Fruit fly (Drosophila melanogaster) whole organism, wandering third instar larva: ENCODE results near the gene CG32037.

ENCODE experiments used
- Abd-B ChIP-seq: fragments of >200 bp; optimal IDR thresholded peaks from 2 replicates; lab custom pipeline; 2017; ENCODE audit warnings: missing biosample characterization, missing genetic modification characterization
- CrebA ChIP-seq: fragments of 200-800 bp; sonication (Bioruptor generic); optimal IDR thresholded peaks from 2 replicates; lab custom pipeline; 2016; ENCODE audit warnings: missing biosample characterization, mild to moderate bottlenecking, missing genetic modification characterization, borderline replicate concordance
- GATAd ChIP-seq: sonication (Bioruptor generic); optimal IDR thresholded peaks from 2 replicates; lab custom pipeline; 2016; ENCODE audit warnings: missing biosample characterization, missing genetic modification characterization
- HLH106 ChIP-seq: fragments of 200-800 bp; optimal IDR thresholded peaks from 3 replicates; lab custom pipeline; 2019; ENCODE audit warnings: missing biosample characterization, mild to moderate bottlenecking, missing genetic modification characterization, moderate library complexity
- Hnf4 ChIP-seq: fragments of 200-800 bp; sonication (Bioruptor generic); optimal IDR thresholded peaks from 2 replicates; lab custom pipeline; 2016; ENCODE audit warnings: missing biosample characterization, mild to moderate bottlenecking, missing genetic modification characterization
- Hr83 ChIP-seq: fragments of 200-300 bp; sonication (Bioruptor generic); optimal IDR thresholded peaks from 2 replicates; lab custom pipeline; 2016; ENCODE audit warnings: missing biosample characterization, mild to moderate bottlenecking, missing genetic modification characterization, moderate library complexity; ENCODE audit not compliant: poor library complexity, severe bottlenecking
- Mio ChIP-seq: sonication (Bioruptor generic); optimal IDR thresholded peaks from 2 replicates; lab custom pipeline; 2016; ENCODE audit warnings: missing biosample characterization, missing genetic modification characterization
- Rel ChIP-seq, 2 experiments: fragments of 200-800 bp; sonication (Bioruptor generic) in 1 of 2; optimal IDR thresholded peaks; 2 replicates in 1 of 2; 3 replicates in 1 of 2; lab custom pipeline; 2016 to 2019; ENCODE audit warnings: mild to moderate bottlenecking in 2 of 2, missing biosample characterization in 2 of 2, missing genetic modification characterization in 2 of 2, moderate library complexity in 1 of 2
- Sp1 ChIP-seq: fragments of 200-800 bp; sonication (Bioruptor generic); optimal IDR thresholded peaks from 3 replicates; lab custom pipeline; 2019; ENCODE audit warnings: missing biosample characterization, mild to moderate bottlenecking, missing genetic modification characterization, moderate library complexity
- Vsx2 ChIP-seq: fragments of 200-300, 225-300 bp; sonication (Bioruptor generic); optimal IDR thresholded peaks from 2 replicates; lab custom pipeline; 2018; ENCODE audit warnings: missing biosample characterization, missing genetic modification characterization; ENCODE audit not compliant: partially characterized antibody
- br ChIP-seq: fragments of 200-800 bp; sonication (Bioruptor generic); optimal IDR thresholded peaks from 2 replicates; lab custom pipeline; 2016; ENCODE audit warnings: missing biosample characterization, missing genetic modification characterization
- brk ChIP-seq: fragments of 200-800 bp; sonication (Bioruptor generic); optimal IDR thresholded peaks from 2 replicates; lab custom pipeline; 2016; ENCODE audit warnings: missing biosample characterization, mild to moderate bottlenecking, missing genetic modification characterization
- dl ChIP-seq, 2 experiments: fragments of 175-275, 200-275 bp in 1 of 2; fragments of 200-275 bp in 1 of 2; sonication (Bioruptor generic); optimal IDR thresholded peaks; lab custom pipeline; 2018; ENCODE audit warnings: mild to moderate bottlenecking in 2 of 2, missing biosample characterization in 2 of 2, missing genetic modification characterization in 2 of 2, moderate library complexity in 2 of 2; ENCODE audit not compliant: partially characterized antibody in 2 of 2, insufficient read depth in 1 of 2
- ey ChIP-seq: fragments of 200-800 bp; sonication (Bioruptor generic); optimal IDR thresholded peaks from 2 replicates; lab custom pipeline; 2016; ENCODE audit warnings: missing biosample characterization, missing genetic modification characterization
- foxo ChIP-seq, 2 experiments: fragments of 200-800 bp; sonication (Bioruptor generic); optimal IDR thresholded peaks; 2 replicates in 1 of 2; 3 replicates in 1 of 2; lab custom pipeline; 2016 to 2017; ENCODE audit warnings: missing biosample characterization in 2 of 2, missing genetic modification characterization in 2 of 2
- fru ChIP-seq: fragments of 200-800 bp; sonication (Bioruptor generic); optimal IDR thresholded peaks from 3 replicates; lab custom pipeline; 2016; ENCODE audit warnings: missing biosample characterization, mild to moderate bottlenecking, missing genetic modification characterization
- h ChIP-seq: fragments of 200-800 bp; sonication (Bioruptor generic); optimal IDR thresholded peaks from 3 replicates; lab custom pipeline; 2016; ENCODE audit warnings: missing biosample characterization, mild to moderate bottlenecking, missing genetic modification characterization
- jim ChIP-seq: fragments of 175-275, 200-325 bp; sonication (Bioruptor generic); optimal IDR thresholded peaks from 2 replicates; lab custom pipeline; 2016; ENCODE audit warnings: missing biosample characterization, mild to moderate bottlenecking, missing genetic modification characterization
- lola ChIP-seq: fragments of >200 bp; optimal IDR thresholded peaks from 2 replicates; lab custom pipeline; 2017; ENCODE audit warnings: missing biosample characterization, missing genetic modification characterization
- sage ChIP-seq: fragments of 200-800 bp; sonication (Bioruptor generic); optimal IDR thresholded peaks from 2 replicates; lab custom pipeline; 2016; ENCODE audit warnings: missing biosample characterization, mild to moderate bottlenecking, missing genetic modification characterization
- sv ChIP-seq: fragments of 200-800 bp; sonication (Bioruptor generic); optimal IDR thresholded peaks from 3 replicates; lab custom pipeline; 2016; ENCODE audit warnings: missing biosample characterization, missing genetic modification characterization
- usp ChIP-seq: fragments of >200 bp; optimal IDR thresholded peaks from 2 replicates; lab custom pipeline; 2017; ENCODE audit warnings: missing biosample characterization, missing genetic modification characterization
- woc ChIP-seq: sonication (Bioruptor generic); optimal IDR thresholded peaks from 2 replicates; lab custom pipeline; 2016; ENCODE audit warnings: missing biosample characterization, mild to moderate bottlenecking, missing genetic modification characterization

The CG32037 gene

dm6 chr3L:9504530-9504929, 12.5 kb upstream of the CG32037 start:
- TF ChIP-seq Rel (GFP tag; optimal IDR thresholded peaks at IDR 0.05; lab: Kevin White, UChicago) (no peak), Rel (tag; optimal IDR thresholded peaks at IDR 0.05; lab: Kevin White, UChicago) (no peak), ey (GFP tag; lab: Kevin White, UChicago) (no peak), usp (GFP tag; lab: Kevin White, UChicago) (no peak)

DNA sequence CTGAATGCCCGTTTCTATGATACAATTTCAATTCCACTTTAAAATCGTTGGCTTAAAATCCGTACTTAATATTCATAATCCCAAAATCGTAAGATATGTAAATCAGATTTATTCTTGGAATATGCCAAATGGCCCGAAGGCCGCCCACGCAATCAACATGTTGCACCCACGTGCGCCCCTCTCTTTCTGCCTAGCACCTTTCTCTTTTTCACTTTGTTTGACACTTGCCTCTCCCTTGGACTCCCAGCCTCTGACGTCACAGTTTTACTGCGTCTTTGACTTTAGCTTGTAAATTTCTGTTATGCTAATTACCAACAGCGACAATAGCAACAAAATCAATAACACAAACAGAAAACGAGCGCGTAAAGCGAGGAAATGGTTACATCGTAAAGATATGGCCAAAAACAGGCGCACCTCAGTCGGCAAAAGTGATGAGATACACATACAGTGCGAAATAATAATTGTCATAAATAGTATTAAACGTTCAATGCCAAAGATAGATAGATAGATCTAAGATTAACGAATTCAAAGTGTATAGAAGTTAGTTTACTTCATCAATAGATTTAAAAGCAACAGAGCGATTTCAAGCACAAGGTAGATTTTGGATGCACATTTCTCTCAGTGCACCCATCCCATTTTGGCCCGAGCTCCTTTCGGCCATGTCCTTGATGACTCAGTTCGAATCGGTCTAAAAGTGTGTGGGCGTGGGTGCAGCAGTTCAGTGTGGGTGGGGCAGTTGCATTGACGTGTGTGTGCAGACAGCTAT, 11.7 kb upstream of the CG32037 start:
- TF ChIP-seq h (peak; percentile 52), Mio (GFP tag; lab: Kevin White, UChicago) (no peak), foxo (GFP tag; optimal IDR thresholded peaks at IDR 0.05; lab: Kevin White, UChicago) (peak in 1 of 2 experiments; percentile 10), fru (GFP tag; lab: Kevin White, UChicago) (peak; percentile 18)

- TF ChIP-seq brk (GFP tag; lab: Kevin White, UChicago) (no peak), Hr83 (GFP tag; lab: Kevin White, UChicago) (no peak), jim (no peak), woc (GFP tag; lab: Kevin White, UChicago) (no peak), Abd-B (GFP tag; lab: Kevin White, UChicago) (no peak), Hnf4 (GFP tag; lab: Kevin White, UChicago) (no peak), Mio (GFP tag; lab: Kevin White, UChicago) (no peak)
These were observed 10.8 kb upstream of the CG32037 start for dm6 chr3L:9502856-9503255.

DNA sequence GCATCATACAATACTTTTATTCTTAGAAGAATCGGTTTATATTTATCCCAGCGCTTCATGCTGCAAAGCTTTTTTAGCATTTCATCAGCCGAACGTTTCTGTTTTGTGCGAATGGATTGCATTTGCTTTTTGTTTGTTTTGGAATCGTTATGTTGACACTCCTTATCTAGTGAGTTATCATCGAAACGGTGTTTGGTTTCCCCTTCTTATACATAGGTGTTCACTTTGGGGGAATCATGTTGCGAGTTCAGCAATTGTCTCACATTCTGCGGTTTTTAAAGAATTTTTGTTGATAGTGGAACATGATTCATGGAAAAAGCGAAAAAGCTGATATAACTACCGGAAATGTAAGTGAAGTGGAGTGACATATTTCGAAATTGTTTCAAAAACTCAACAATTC, 10.3 kb upstream of the CG32037 start:
- no peak for TF ChIP-seq sage (GFP tag; lab: Kevin White, UChicago)
- TF ChIP-seq dl (GFP tag; optimal IDR thresholded peaks at IDR 0.05; lab: Kevin White, UChicago; ENCODE audit: insufficient read depth in 1 of 2, partially characterized antibody in 2 of 2): no peak
- no peak for TF ChIP-seq jim
- TF ChIP-seq br (GFP tag; lab: Kevin White, UChicago): no peak
- TF ChIP-seq ey (GFP tag; lab: Kevin White, UChicago): no peak
- no peak for TF ChIP-seq sv (GFP tag; lab: Kevin White, UChicago)
- no peak for TF ChIP-seq usp (GFP tag; lab: Kevin White, UChicago)
- no peak for TF ChIP-seq Sp1 (GFP tag; lab: Kevin White, UChicago)
- TF ChIP-seq woc (GFP tag; lab: Kevin White, UChicago): no peak
- no peak for TF ChIP-seq GATAd
- no peak for TF ChIP-seq lola

- no peak for TF ChIP-seq CrebA (GFP tag; lab: Kevin White, UChicago)
- TF ChIP-seq lola: no peak
- no peak for TF ChIP-seq HLH106 (tag; lab: Kevin White, UChicago)
These were observed 9.3 kb upstream of the CG32037 start for dm6 chr3L:9501298-9501697.

DNA sequence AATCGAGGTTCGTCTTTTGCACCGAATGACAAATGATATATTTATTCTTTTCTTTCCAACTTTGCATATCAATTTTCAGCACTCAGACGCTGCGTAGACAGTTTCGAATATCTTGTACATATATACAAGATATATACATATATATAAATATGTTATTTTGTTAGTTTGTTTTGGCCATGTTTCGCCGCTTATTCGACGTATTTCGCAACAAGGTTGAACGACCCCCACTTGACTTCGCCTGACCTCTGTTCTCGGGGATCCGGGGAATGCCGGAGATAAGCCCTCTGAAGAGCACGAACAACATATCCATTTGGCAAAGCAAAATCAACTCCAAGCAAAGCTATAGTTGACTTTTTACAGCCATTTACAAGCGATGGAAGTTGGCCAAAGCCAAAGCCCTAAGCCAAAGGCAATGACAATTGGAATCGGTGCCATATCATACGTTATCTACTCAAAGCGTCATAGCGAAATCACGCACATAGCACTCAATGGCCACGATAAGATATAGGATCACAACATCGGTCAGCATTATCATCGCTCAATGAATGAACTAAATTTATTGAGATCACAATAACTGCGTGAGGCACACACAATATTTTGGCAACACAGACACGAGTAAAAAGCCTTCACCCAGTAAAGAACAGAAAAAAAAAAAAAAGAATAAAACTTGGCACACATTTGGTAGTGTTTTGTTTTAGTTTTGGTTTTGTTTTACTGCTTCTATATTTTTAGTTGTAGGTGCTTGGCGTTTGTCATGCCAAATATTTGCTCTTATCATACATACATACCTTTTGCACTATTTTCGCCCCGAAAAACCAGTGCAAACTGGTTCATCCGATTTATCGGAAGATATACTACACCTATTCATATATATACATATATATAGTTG, 8.1 kb upstream of the CG32037 start:
- TF ChIP-seq Vsx2 (GFP tag; lab: Kevin White, UChicago) (no peak), Rel (GFP tag; optimal IDR thresholded peaks at IDR 0.05; lab: Kevin White, UChicago) (no peak), Rel (tag; optimal IDR thresholded peaks at IDR 0.05; lab: Kevin White, UChicago) (peak; percentile 80)
- TF ChIP-seq, all 38 proteins: peak for 1
